Fruit fly (Drosophila melanogaster): ENCODE measurements around the gene Tango4.

DNA sequence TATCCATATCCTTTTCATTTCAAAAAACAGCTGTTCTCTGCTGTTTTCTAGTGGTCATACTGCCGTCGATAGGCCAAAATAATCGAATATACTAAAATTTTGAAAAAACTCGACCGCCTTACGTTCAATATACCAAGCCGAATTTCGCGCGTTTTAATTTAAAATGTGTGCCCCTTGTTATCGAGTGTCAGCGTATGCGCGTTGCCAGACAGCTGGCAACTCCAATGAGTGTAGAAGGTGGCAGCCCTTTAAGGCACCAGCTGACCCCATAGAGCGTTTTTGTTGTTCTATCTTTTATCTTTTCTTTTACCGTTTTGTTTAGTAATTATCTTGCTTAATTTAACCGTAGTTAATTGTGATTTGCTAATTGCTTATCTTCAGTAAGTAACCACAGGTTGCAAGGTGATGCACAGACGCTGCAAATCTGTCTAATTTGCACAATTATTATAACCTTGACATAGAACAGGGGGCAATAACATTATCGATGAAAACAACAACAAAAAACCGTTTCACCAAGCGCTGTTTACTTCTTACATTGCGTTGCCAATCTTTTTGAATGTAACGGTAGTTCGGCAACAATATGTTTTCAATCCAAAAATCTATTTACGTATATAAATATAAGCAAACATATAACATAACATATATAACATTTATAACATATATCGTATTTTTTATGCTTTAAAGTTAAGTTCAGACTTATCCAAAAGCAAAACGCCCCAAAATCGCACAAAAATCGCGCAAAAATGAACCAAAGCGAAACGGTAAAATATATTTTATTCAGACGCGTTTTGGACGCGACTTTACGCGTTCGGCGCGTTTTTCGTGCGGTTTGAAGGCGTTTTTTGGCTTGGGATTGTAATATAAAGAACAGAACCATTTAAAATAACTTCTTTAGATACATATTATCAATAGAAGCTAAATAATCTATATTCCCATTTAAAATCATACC, 8.4 kb upstream of the Tango4 start, which contains the start of the genes CG1492 and regucalcin:
- TF ChIP-seq CG6276 (GFP tag; optimal IDR thresholded peaks at IDR 0.05) (no peak), Ets96B (tag; optimal IDR thresholded peaks at IDR 0.05) (no peak), cyc (GFP tag; optimal IDR thresholded peaks at IDR 0.05) (no peak), lz (GFP tag; optimal IDR thresholded peaks at IDR 0.05) (no peak), CG7368 (GFP tag; optimal IDR thresholded peaks at IDR 0.05) (no peak), Hr4 (GFP tag; optimal IDR thresholded peaks at IDR 0.05) (no peak), Hr38 (GFP tag; optimal IDR thresholded peaks at IDR 0.05) (no peak), dac (GFP tag; optimal IDR thresholded peaks at IDR 0.05) (no peak)
